Fruit fly (Drosophila melanogaster): ENCODE data around the gene CG33203.

The CG33203 gene

DNA sequence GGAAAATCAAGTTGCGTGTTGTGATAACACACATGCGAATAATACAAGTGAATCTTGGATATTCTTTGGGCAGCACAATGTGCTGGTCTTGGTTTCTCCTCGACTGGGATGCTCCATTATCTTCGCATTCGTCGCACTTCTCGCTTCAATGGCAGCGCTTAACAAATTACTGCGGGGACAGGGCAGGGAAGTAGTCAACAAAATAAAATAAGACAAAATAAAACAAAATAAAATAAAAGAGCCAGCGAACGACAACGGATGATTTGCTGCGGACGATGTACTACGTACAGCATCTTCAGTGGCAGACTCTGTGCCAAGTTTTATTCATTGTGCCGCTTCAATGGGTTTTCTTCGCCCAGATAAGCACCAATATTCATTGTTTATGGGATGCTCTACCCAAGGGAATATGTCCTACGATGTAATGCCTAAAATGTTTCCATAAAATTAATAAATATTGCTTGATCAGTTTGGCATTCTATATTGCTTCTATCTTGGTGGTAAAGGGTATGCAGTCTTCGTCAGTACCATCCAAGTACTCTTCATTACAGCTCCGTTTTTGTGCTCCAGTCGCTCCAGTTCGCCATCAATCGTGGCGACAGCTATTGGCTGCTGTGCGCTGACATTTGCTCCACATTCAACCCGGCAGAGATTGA, 40.5 kb downstream of the CG33203 start (continued):
- TF ChIP-seq CG7368 (GFP tag; optimal IDR thresholded peaks at IDR 0.05) (peak; percentile 58), Ets21C (GFP tag; optimal IDR thresholded peaks at IDR 0.05) (peak; percentile 16), salr (GFP tag; optimal IDR thresholded peaks at IDR 0.05) (peak; percentile 8 to 61), CG15336 (GFP tag; IDR thresholded peaks at IDR 0.05) (peak; percentile 62), CG6854 (GFP tag; optimal IDR thresholded peaks at IDR 0.05) (no peak), Sox14 (GFP tag; optimal IDR thresholded peaks at IDR 0.05) (peak; percentile 64), CG11294 (GFP tag; IDR thresholded peaks at IDR 0.05) (0 out of 2 replicates have a peak, but pooled peaks have one; percentile 7), CG4318 (GFP tag; optimal IDR thresholded peaks at IDR 0.05) (peak; percentile 27), fd85E (GFP tag; optimal IDR thresholded peaks at IDR 0.05) (no peak), Hr38 (GFP tag; optimal IDR thresholded peaks at IDR 0.05) (no peak), spab (GFP tag; optimal IDR thresholded peaks at IDR 0.05) (peak; percentile 82), CG16779 (tag; optimal IDR thresholded peaks at IDR 0.05) (peak; percentile 66), CG8632 (GFP tag; optimal IDR thresholded peaks at IDR 0.05) (peak; percentile 60), net (GFP tag; optimal IDR thresholded peaks at IDR 0.05) (peak; percentile 61), CG6276 (GFP tag; optimal IDR thresholded peaks at IDR 0.05) (peak; percentile 92), fkh (GFP tag; optimal IDR thresholded peaks at IDR 0.05) (no peak), Smox (GFP tag; optimal IDR thresholded peaks at IDR 0.05) (peak; percentile 3), achi (GFP tag; optimal IDR thresholded peaks at IDR 0.05) (peak; percentile 66), CG9139 (GFP tag; optimal IDR thresholded peaks at IDR 0.05) (peak; percentile 71), vri (GFP tag; optimal IDR thresholded peaks at IDR 0.05) (no peak), svp (GFP tag) (peak; percentile 80), Eip78C (GFP tag) (peak; percentile 88)

DNA sequence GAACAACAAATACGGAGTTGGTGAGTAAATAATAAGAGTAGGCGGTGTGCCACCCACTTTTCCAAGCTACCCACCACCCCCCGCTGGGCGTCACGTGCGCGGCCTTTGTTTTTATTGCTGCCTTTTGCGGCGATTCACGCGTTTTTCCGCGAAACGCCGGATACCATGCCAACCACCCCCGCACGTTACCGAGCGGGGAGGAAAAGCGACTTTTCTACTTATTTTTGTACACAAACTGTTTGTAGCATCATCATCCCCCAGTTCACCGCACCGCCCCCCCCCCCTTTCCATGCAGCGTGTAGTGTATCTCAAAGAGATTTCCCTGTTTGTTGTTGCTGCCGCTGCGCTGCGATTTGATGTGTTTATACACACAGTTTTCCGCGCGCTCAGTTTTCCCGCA, 41.5 kb downstream of the CG33203 start:
- no peak for TF ChIP-seq Eip93F (GFP tag; optimal IDR thresholded peaks at IDR 0.05)
- TF ChIP-seq eg (GFP tag; IDR thresholded peaks at IDR 0.05) = 0 out of 3 replicates have a peak, but pooled peaks have one; percentile 22
- no peak for TF ChIP-seq CG31627 (GFP tag; optimal IDR thresholded peaks at IDR 0.05)
- no peak for TF ChIP-seq CG34406 (GFP tag; optimal IDR thresholded peaks at IDR 0.05)
- TF ChIP-seq fkh (GFP tag; optimal IDR thresholded peaks at IDR 0.05) = no peak
- TF ChIP-seq svp (GFP tag) = peak; percentile 13

dm6 chr3R:28845377-28845876, 42.1 kb downstream of the CG33203 start:
- TF ChIP-seq eg (GFP tag; IDR thresholded peaks at IDR 0.05) (no peak), salr (GFP tag; optimal IDR thresholded peaks at IDR 0.05) (no peak), CG31627 (GFP tag; optimal IDR thresholded peaks at IDR 0.05) (no peak), CG3919 (GFP tag; optimal IDR thresholded peaks at IDR 0.05) (no peak), CG6163 (GFP tag; IDR thresholded peaks at IDR 0.05) (no peak), CG8119 (GFP tag; IDR thresholded peaks at IDR 0.05) (0 out of 3 replicates have a peak, but pooled peaks have one; percentile 44), esn (GFP tag; optimal IDR thresholded peaks at IDR 0.05) (peak; percentile 48), Hr39 (GFP tag; optimal IDR thresholded peaks at IDR 0.05) (no peak), fd59A (GFP tag; optimal IDR thresholded peaks at IDR 0.05) (no peak), OdsH (GFP tag; optimal IDR thresholded peaks at IDR 0.05) (no peak), vri (GFP tag; optimal IDR thresholded peaks at IDR 0.05) (no peak), achi (GFP tag; optimal IDR thresholded peaks at IDR 0.05) (no peak), Blimp-1 (GFP tag; optimal IDR thresholded peaks at IDR 0.05) (peak; percentile 88), CG15336 (GFP tag; IDR thresholded peaks at IDR 0.05) (0 out of 2 replicates have a peak, but pooled peaks have one; percentile 10), dac (GFP tag; optimal IDR thresholded peaks at IDR 0.05) (no peak), Eip75B (GFP tag; optimal IDR thresholded peaks at IDR 0.05) (peak; percentile 10), Eip78C (GFP tag) (peak; percentile 39), Smox (GFP tag; optimal IDR thresholded peaks at IDR 0.05) (no peak), spab (GFP tag; optimal IDR thresholded peaks at IDR 0.05) (no peak), Ets21C (GFP tag; optimal IDR thresholded peaks at IDR 0.05) (no peak), net (GFP tag; optimal IDR thresholded peaks at IDR 0.05) (no peak), svp (GFP tag) (no peak), CG11902 (GFP tag; optimal IDR thresholded peaks at IDR 0.05) (no peak), CG6276 (GFP tag; optimal IDR thresholded peaks at IDR 0.05) (peak; percentile 9), dsx (GFP tag; optimal IDR thresholded peaks at IDR 0.05; ENCODE audit: poor library complexity, severe bottlenecking) (peak; percentile 90), CG9139 (GFP tag; optimal IDR thresholded peaks at IDR 0.05) (no peak), Hr38 (GFP tag; optimal IDR thresholded peaks at IDR 0.05) (no peak)

Measured in whole organism, prepupa.